Fruit fly (Drosophila melanogaster): ENCODE results near the gene CG5973.

DNA sequence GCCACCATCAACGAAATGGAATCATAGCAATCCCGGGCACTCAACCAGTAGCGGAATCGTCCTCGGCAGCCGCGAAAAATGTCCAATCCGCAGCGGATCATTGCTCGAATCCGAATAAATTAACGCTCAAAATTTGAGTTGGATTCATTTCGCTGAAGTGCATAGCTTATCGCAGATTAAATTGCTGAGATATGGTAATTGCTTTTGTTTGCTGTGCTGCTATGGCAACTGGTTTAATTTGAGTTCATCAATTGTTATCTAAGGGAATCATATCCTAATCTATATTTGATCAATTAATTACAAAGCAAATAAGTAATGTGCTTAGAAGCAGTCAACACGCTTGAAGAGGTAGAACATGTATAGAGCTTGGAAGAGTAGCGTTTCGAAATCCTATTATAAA, 24.9 kb downstream of the CG5973 start, which contains the start of gene Gr28b:
- TF ChIP-seq h (GFP tag; optimal IDR thresholded peaks at IDR 0.05) (no peak), ey (GFP tag; optimal IDR thresholded peaks at IDR 0.05) (no peak), rgr (GFP tag; optimal IDR thresholded peaks at IDR 0.05) (no peak), Abd-B (GFP tag; optimal IDR thresholded peaks at IDR 0.05) (no peak), fru (GFP tag; optimal IDR thresholded peaks at IDR 0.05) (no peak)
